Fruit fly (Drosophila melanogaster) whole organism, pupa: Measurements from ENCODE around the gene Chrac-16.

Experiments used
- CG10348 ChIP-seq: fragments of 200-800 bp; sonication (Bioruptor generic); IDR thresholded peaks from 2 replicates; pipeline ENCODE4 v1.3.6; 2022; ENCODE audit warnings: missing biosample characterization, missing genetic modification characterization
- CG14655 ChIP-seq: fragments of 200-800 bp; sonication (Bioruptor generic); optimal IDR thresholded peaks from 3 replicates; lab custom pipeline; 2017; ENCODE audit warnings: mild to moderate bottlenecking, missing biosample characterization, missing genetic modification reagents, missing genetic modification characterization
- CG9948 ChIP-seq: fragments of 200-800 bp; sonication (Bioruptor generic); optimal IDR thresholded peaks from 2 replicates; lab custom pipeline; 2018; ENCODE audit warnings: missing biosample characterization, mild to moderate bottlenecking, missing genetic modification characterization, moderate library complexity
- EcR ChIP-seq: fragments of 200-800 bp; sonication (Bioruptor generic); optimal IDR thresholded peaks from 3 replicates; lab custom pipeline; 2019; ENCODE audit warnings: missing biosample characterization, missing genetic modification characterization, mild to moderate bottlenecking, moderate library complexity, missing genetic modification reagents

DNA sequence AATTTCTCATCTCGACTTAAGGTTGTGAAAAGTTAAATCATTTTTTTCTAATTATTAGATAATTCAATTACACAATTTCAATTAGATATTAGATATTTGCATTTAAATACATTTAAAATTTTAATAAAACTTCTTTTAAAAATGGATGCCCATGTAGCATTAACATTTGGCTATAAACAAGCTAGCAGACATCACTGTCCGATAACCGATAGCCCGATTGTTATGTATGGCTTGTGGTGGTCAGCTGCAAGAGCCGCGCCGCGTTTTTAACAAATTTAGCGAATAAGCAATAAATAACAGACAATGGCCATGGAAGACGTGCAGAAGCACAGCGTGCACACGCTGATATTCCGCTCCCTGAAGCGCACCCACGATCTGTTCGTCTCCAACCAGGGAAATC lies 3.1 kb upstream of the Chrac-16 start, which contains the start of gene Tango4:
- no peak for TF ChIP-seq CG14655 (GFP tag; lab: Kevin White, UChicago)
- no peak for TF ChIP-seq EcR (GFP tag; lab: Kevin White, UChicago)
- TF ChIP-seq CG9948 (tag; lab: Kevin White, UChicago) = no peak
- no peak for TF ChIP-seq CG10348 (GFP tag; lab: Robert Waterston, UW)
